Fruit fly (Drosophila melanogaster) whole organism, embryonic: ENCODE results near the gene CG7370.
A peak's percentile ranks its signal among the peaks of the same experiment; 100 is the strongest.

Experiments
- CG10274 ChIP-seq: fragments of 200-800 bp; sonication (Bioruptor generic); optimal IDR thresholded peaks from 3 replicates; lab custom pipeline; 2017; ENCODE audit warnings: missing biosample characterization, mild to moderate bottlenecking, missing genetic modification characterization
- CG10321 ChIP-seq: fragments of 200-800 bp; sonication (Bioruptor generic); IDR thresholded peaks from 2 replicates; pipeline ENCODE4 v1.3.6; 2022; ENCODE audit warnings: missing biosample characterization, missing genetic modification characterization
- CG10462 ChIP-seq: fragments of 200-800 bp; sonication (Bioruptor generic); optimal IDR thresholded peaks from 2 replicates; lab custom pipeline; 2016; ENCODE audit warnings: missing biosample characterization, missing genetic modification characterization
- CG11247 ChIP-seq: fragments of 200-800 bp; sonication (Bioruptor generic); IDR thresholded peaks from 2 replicates; pipeline ENCODE4 v1.3.6; 2022; ENCODE audit warnings: missing biosample characterization, missing genetic modification characterization
- CG12071 ChIP-seq: fragments of 200-800 bp; sonication (Bioruptor generic); optimal IDR thresholded peaks from 3 replicates; lab custom pipeline; 2018; ENCODE audit warnings: missing biosample characterization, mild to moderate bottlenecking, missing genetic modification characterization
- CG12391 ChIP-seq: fragments of 200-800 bp; sonication (Bioruptor generic); optimal IDR thresholded peaks from 3 replicates; lab custom pipeline; 2018; ENCODE audit warnings: missing biosample characterization, mild to moderate bottlenecking, missing genetic modification characterization, moderate library complexity
- CG15514 ChIP-seq: fragments of 200-800 bp; sonication (Bioruptor generic); optimal IDR thresholded peaks from 3 replicates; lab custom pipeline; 2017; ENCODE audit warnings: missing biosample characterization, missing genetic modification characterization, mild to moderate bottlenecking, moderate library complexity, missing genetic modification reagents
- CG17385 ChIP-seq: fragments of 200-800 bp; sonication (Bioruptor generic); optimal IDR thresholded peaks from 3 replicates; lab custom pipeline; 2018; ENCODE audit warnings: missing biosample characterization, mild to moderate bottlenecking, missing genetic modification characterization
- CG2129 ChIP-seq: fragments of 200-800 bp; sonication (Bioruptor generic); IDR thresholded peaks from 2 replicates; pipeline ENCODE4 v1.3.6; 2022; ENCODE audit warnings: missing biosample characterization, missing genetic modification characterization; ENCODE audit not compliant: partially characterized antibody
- CG32532 ChIP-seq: fragments of 200-800 bp; sonication (Bioruptor generic); IDR thresholded peaks from 2 replicates; pipeline ENCODE4 v1.3.6; 2022; ENCODE audit warnings: missing biosample characterization, missing genetic modification characterization
- CG3838 ChIP-seq: fragments of 200-800 bp; sonication (Bioruptor generic); optimal IDR thresholded peaks from 3 replicates; lab custom pipeline; 2016; ENCODE audit warnings: missing biosample characterization, missing genetic modification characterization
- CG4730 ChIP-seq: fragments of 200-800 bp; sonication (Bioruptor generic); IDR thresholded peaks from 2 replicates; pipeline ENCODE4 v1.3.6; 2022; ENCODE audit warnings: missing biosample characterization, missing genetic modification characterization
- CG4854 ChIP-seq: fragments of 200-800 bp; sonication (Bioruptor generic); optimal IDR thresholded peaks from 2 replicates; lab custom pipeline; 2016; ENCODE audit warnings: missing biosample characterization, missing genetic modification characterization, inconsistent platforms
- CG7357 ChIP-seq: fragments of 200-800 bp; sonication (Bioruptor generic); IDR thresholded peaks from 3 replicates; pipeline ENCODE4 v1.3.6; 2022; ENCODE audit warnings: missing biosample characterization, missing genetic modification characterization
- CG9727 ChIP-seq: fragments of 200-800 bp; sonication (Bioruptor generic); optimal IDR thresholded peaks from 3 replicates; lab custom pipeline; 2017; ENCODE audit warnings: missing biosample characterization, mild to moderate bottlenecking, missing genetic modification characterization
- CHES-1-like ChIP-seq: fragments of 200-800 bp; sonication (Bioruptor generic); optimal IDR thresholded peaks from 2 replicates; lab custom pipeline; 2016; ENCODE audit warnings: missing biosample characterization, missing genetic modification characterization
- Drgx ChIP-seq: fragments of 200-800 bp; sonication (Bioruptor generic); IDR thresholded peaks from 2 replicates; pipeline ENCODE4 v1.3.6; 2022; ENCODE audit warnings: missing biosample characterization, missing genetic modification characterization
- Eip74EF ChIP-seq, 2 experiments: fragments of 200-800 bp in 1 of 2; fragments of >200 bp in 1 of 2; sonication (Bioruptor generic) in 1 of 2; optimal IDR thresholded peaks; 2 replicates each; lab custom pipeline; 2017 to 2019; ENCODE audit warnings: missing biosample characterization in 2 of 2, missing genetic modification characterization in 2 of 2, mild to moderate bottlenecking in 1 of 2, moderate library complexity in 1 of 2
- H2.0 ChIP-seq: fragments of 200-800 bp; sonication (Bioruptor generic); IDR thresholded peaks from 2 replicates; pipeline ENCODE4 v1.3.6; 2022; ENCODE audit warnings: missing biosample characterization, missing genetic modification characterization
- HLH54F ChIP-seq: fragments of 200-800 bp; sonication (Bioruptor generic); optimal IDR thresholded peaks from 3 replicates; lab custom pipeline; 2016; ENCODE audit warnings: missing biosample characterization, missing genetic modification characterization
- Mad ChIP-seq: fragments of 200-800 bp; sonication (Bioruptor generic); optimal IDR thresholded peaks from 2 replicates; lab custom pipeline; 2016; ENCODE audit warnings: missing biosample characterization, missing genetic modification characterization
- Rfx ChIP-seq: fragments of 200-800 bp; sonication (Bioruptor generic); IDR thresholded peaks from 2 replicates; pipeline ENCODE4 v1.3.6; 2022; ENCODE audit warnings: missing biosample characterization, missing genetic modification characterization
- bcd ChIP-seq: fragments of 200-800 bp; sonication (Bioruptor generic); optimal IDR thresholded peaks from 2 replicates; lab custom pipeline; 2017; ENCODE audit warnings: missing biosample characterization, mild to moderate bottlenecking, missing genetic modification characterization
- bowl ChIP-seq: fragments of 200-800 bp; sonication (Bioruptor generic); IDR thresholded peaks from 2 replicates; pipeline ENCODE4 v1.3.6; 2022; ENCODE audit warnings: missing biosample characterization, missing genetic modification characterization
- btn ChIP-seq: fragments of 200-800 bp; sonication (Bioruptor generic); optimal IDR thresholded peaks from 2 replicates; lab custom pipeline; 2016; ENCODE audit warnings: missing biosample characterization, missing genetic modification characterization
- da ChIP-seq: fragments of 200-800 bp; sonication (Bioruptor generic); optimal IDR thresholded peaks from 2 replicates; lab custom pipeline; 2016; ENCODE audit warnings: missing biosample characterization, missing genetic modification characterization
- dan ChIP-seq: fragments of 200-800 bp; sonication (Bioruptor generic); IDR thresholded peaks from 2 replicates; pipeline ENCODE4 v1.3.6; 2022; ENCODE audit warnings: missing biosample characterization, missing genetic modification characterization
- danr ChIP-seq: fragments of 200-800 bp; sonication (Bioruptor generic); IDR thresholded peaks from 2 replicates; pipeline ENCODE4 v1.3.6; 2022; ENCODE audit warnings: missing biosample characterization, missing genetic modification characterization
- disco-r ChIP-seq: fragments of 200-800 bp; sonication (Bioruptor generic); optimal IDR thresholded peaks from 2 replicates; lab custom pipeline; 2016; ENCODE audit warnings: missing biosample characterization, missing genetic modification characterization
- fd102C ChIP-seq: fragments of 200-800 bp; sonication (Bioruptor generic); optimal IDR thresholded peaks from 2 replicates; lab custom pipeline; 2018; ENCODE audit warnings: missing biosample characterization, mild to moderate bottlenecking, missing genetic modification characterization, moderate library complexity
- fru ChIP-seq: fragments of >200 bp; optimal IDR thresholded peaks from 2 replicates; lab custom pipeline; 2017
- gro ChIP-seq: fragments of 200-800 bp; sonication (Bioruptor generic); optimal IDR thresholded peaks from 2 replicates; lab custom pipeline; 2016; ENCODE audit warnings: missing biosample characterization, missing genetic modification characterization
- hkb ChIP-seq, 2 experiments: fragments of 200-800 bp in 1 of 2; fragments of >200 bp in 1 of 2; sonication (Bioruptor generic) in 1 of 2; IDR thresholded peaks in 1 of 2; optimal IDR thresholded peaks in 1 of 2; 2 replicates each; pipeline versions ENCODE4 v1.3.6 to Lab custom; 2017 to 2022; ENCODE audit warnings: missing biosample characterization in 1 of 2, missing genetic modification characterization in 1 of 2
- ind ChIP-seq: fragments of 200-800 bp; sonication (Bioruptor generic); optimal IDR thresholded peaks from 3 replicates; lab custom pipeline; 2016; ENCODE audit warnings: missing biosample characterization, missing genetic modification characterization
- kah ChIP-seq: fragments of 200-800 bp; sonication (Bioruptor generic); optimal IDR thresholded peaks from 2 replicates; lab custom pipeline; 2018; ENCODE audit warnings: missing biosample characterization, mild to moderate bottlenecking, missing genetic modification characterization
- klu ChIP-seq: fragments of 200-800 bp; sonication (Bioruptor generic); IDR thresholded peaks from 2 replicates; pipeline ENCODE4 v1.3.6; 2022; ENCODE audit warnings: missing biosample characterization, missing genetic modification characterization
- maf-S ChIP-seq: fragments of 200-800 bp; sonication (Bioruptor generic); optimal IDR thresholded peaks from 2 replicates; lab custom pipeline; 2016; ENCODE audit warnings: missing biosample characterization, missing genetic modification characterization
- nerfin-1 ChIP-seq: fragments of 200-800 bp; sonication (Bioruptor generic); optimal IDR thresholded peaks from 3 replicates; lab custom pipeline; 2019; ENCODE audit warnings: missing biosample characterization, mild to moderate bottlenecking, missing genetic modification characterization, moderate library complexity
- sima ChIP-seq: fragments of 200-800 bp; sonication (Bioruptor generic); optimal IDR thresholded peaks from 2 replicates; lab custom pipeline; 2016; ENCODE audit warnings: missing biosample characterization, missing genetic modification characterization
- tio ChIP-seq: fragments of 200-800 bp; sonication (Bioruptor generic); optimal IDR thresholded peaks from 2 replicates; lab custom pipeline; 2017; ENCODE audit warnings: missing biosample characterization, missing genetic modification characterization, inconsistent platforms
- tll ChIP-seq, 2 experiments: fragments of 200-800 bp in 1 of 2; fragments of >200 bp in 1 of 2; sonication (Bioruptor generic) in 1 of 2; optimal IDR thresholded peaks; 2 replicates each; lab custom pipeline; 2017 to 2019; ENCODE audit warnings: missing biosample characterization in 2 of 2, missing genetic modification characterization in 2 of 2, mild to moderate bottlenecking in 1 of 2, moderate library complexity in 1 of 2
- vnd ChIP-seq: fragments of 200-800 bp; sonication (Bioruptor generic); IDR thresholded peaks from 3 replicates; pipeline ENCODE4 v1.3.6; 2022; ENCODE audit warnings: missing biosample characterization, missing genetic modification characterization; ENCODE audit not compliant: partially characterized antibody
- yki ChIP-seq: fragments of >200 bp; optimal IDR thresholded peaks from 3 replicates; lab custom pipeline; 2018

CG7370 gene

dm6 chr3L:21728616-21729047 lies 41.0 kb upstream of the CG7370 start, which contains the start of the genes CG11247 and Polr2H (continued):
- TF ChIP-seq btn (GFP tag; lab: Kevin White, UChicago) (peak; percentile 78), HLH54F (GFP tag; lab: Kevin White, UChicago) (peak; percentile 97), Mad (peak; percentile 96), H2.0 (GFP tag; lab: Robert Waterston, UW) (peak; percentile 89), CG4854 (GFP tag; lab: Kevin White, UChicago) (peak; percentile 83), Eip74EF (GFP tag; optimal IDR thresholded peaks at IDR 0.05; lab: Kevin White, UChicago) (no peak), sima (GFP tag; lab: Kevin White, UChicago) (peak; percentile 61), CG15514 (GFP tag; lab: Kevin White, UChicago) (peak; percentile 72), Rfx (GFP tag; lab: Robert Waterston, UW) (peak; percentile 96), CG32532 (GFP tag; lab: Robert Waterston, UW) (peak; percentile 95), da (GFP tag; lab: Kevin White, UChicago) (peak; percentile 90), CG10321 (peak; percentile 65), Drgx (GFP tag; lab: Robert Waterston, UW) (peak; percentile 77), CG7357 (GFP tag; lab: Robert Waterston, UW) (peak; percentile 90), CG2129 (GFP tag; lab: Robert Waterston, UW) (peak; percentile 59), CG10462 (GFP tag; lab: Kevin White, UChicago) (peak; percentile 83), CHES-1-like (GFP tag; lab: Kevin White, UChicago) (peak; percentile 96), CG12071 (peak; percentile 51), kah (GFP tag; lab: Kevin White, UChicago) (peak; percentile 6), CG10274 (peak; percentile 54), CG12391 (tag; lab: Kevin White, UChicago) (peak; percentile 91), CG4730 (GFP tag; lab: Robert Waterston, UW) (peak; percentile 88), bowl (peak; percentile 69; the same call in 1 of the 2 replicates), dan (peak; percentile 91), maf-S (GFP tag; lab: Kevin White, UChicago) (peak; percentile 93), tio (peak; percentile 86), yki (lab: Kevin White, UChicago) (peak; percentile 66), hkb (optimal IDR thresholded peaks at IDR 0.05; lab: Kevin White, UChicago) (peak; percentile 73), hkb (GFP tag; IDR thresholded peaks at IDR 0.05; lab: Robert Waterston, UW) (peak; percentile 76), tll (GFP tag; optimal IDR thresholded peaks at IDR 0.05; lab: Kevin White, UChicago) (peak; percentile 41 to 98), CG3838 (GFP tag; lab: Kevin White, UChicago) (peak; percentile 78), gro (GFP tag; lab: Kevin White, UChicago) (peak; percentile 91), bcd (GFP tag; lab: Kevin White, UChicago) (peak; percentile 91), fd102C (GFP tag; lab: Kevin White, UChicago) (no peak), nerfin-1 (tag; lab: Kevin White, UChicago) (peak; percentile 78), CG17385 (GFP tag; lab: Kevin White, UChicago) (peak; percentile 49), ind (peak; percentile 97), danr (GFP tag; lab: Robert Waterston, UW) (peak; percentile 89), CG9727 (peak; percentile 83), disco-r (GFP tag; lab: Kevin White, UChicago) (peak; percentile 72), vnd (GFP tag; lab: Robert Waterston, UW) (peak; percentile 78), fru (no peak)
- TF ChIP-seq, all 482 proteins: peak for 428

- TF ChIP-seq CG11247 (GFP tag; lab: Robert Waterston, UW) (peak; percentile 22; the same call in 1 of the 2 replicates), klu (GFP tag; lab: Robert Waterston, UW) (no peak)
Measured at dm6 chr3L:21730354-21730753, 39.3 kb upstream of the CG7370 start, which contains the start of gene CG14570. Gene CG14570 (minus strand): TSS chr3L:21730454.
